Fruit fly (Drosophila melanogaster) whole organism: ENCODE measurements around the gene Dpm3.

ENCODE experiments used
- CG8478 ChIP-seq: fragments of >200 bp; optimal IDR thresholded peaks from 2 replicates; lab custom pipeline; 2018; ENCODE audit warnings: inconsistent platforms
- Dll ChIP-seq: fragments of >200 bp; optimal IDR thresholded peaks from 2 replicates; lab custom pipeline; 2017
- EcR ChIP-seq, 2 experiments: fragments of >200 bp; optimal IDR thresholded peaks; 2 replicates each; lab custom pipeline; 2017; ENCODE audit warnings: missing biosample characterization in 2 of 2, missing genetic modification characterization in 2 of 2, missing genetic modification reagents in 2 of 2
- pan ChIP-seq: fragments of >200 bp; optimal IDR thresholded peaks from 2 replicates; lab custom pipeline; 2017
- psq ChIP-seq: fragments of >200 bp; optimal IDR thresholded peaks from 2 replicates; lab custom pipeline; 2017
- usp ChIP-seq: fragments of >200 bp; optimal IDR thresholded peaks from 2 replicates; lab custom pipeline; 2017; ENCODE audit warnings: missing biosample characterization, missing genetic modification characterization, mixed read lengths

The Dpm3 gene

dm6 chr3R:13403032-13403459, at the start of gene Dpm3:
Gene Dpm3 (minus strand): TSS chr3R:13403051.
- TF ChIP-seq psq (lab: Kevin White, UChicago): no peak
- TF ChIP-seq EcR (GFP tag; optimal IDR thresholded peaks at IDR 0.05; lab: Kevin White, UChicago): no peak

- TF ChIP-seq psq (lab: Kevin White, UChicago) (no peak), pan (lab: Kevin White, UChicago) (no peak), CG8478 (no peak), EcR (GFP tag; optimal IDR thresholded peaks at IDR 0.05; lab: Kevin White, UChicago) (no peak), Dll (no peak), usp (GFP tag; lab: Kevin White, UChicago) (no peak)
These were observed 49.4 kb upstream of the Dpm3 start for dm6 chr3R:13452261-13452660.

- TF ChIP-seq usp (GFP tag; lab: Kevin White, UChicago) (no peak), psq (lab: Kevin White, UChicago) (no peak), EcR (GFP tag; optimal IDR thresholded peaks at IDR 0.05; lab: Kevin White, UChicago) (no peak), Dll (no peak)
These were observed 47.5 kb upstream of the Dpm3 start, which contains the start of gene side-IV for dm6 chr3R:13450338-13450737. Gene side-IV (plus strand): TSS chr3R:13450590.

- TF ChIP-seq pan (lab: Kevin White, UChicago) (no peak), CG8478 (no peak), EcR (GFP tag; optimal IDR thresholded peaks at IDR 0.05; lab: Kevin White, UChicago) (no peak), psq (lab: Kevin White, UChicago) (no peak), usp (GFP tag; lab: Kevin White, UChicago) (no peak), Dll (no peak)
These were observed 45.5 kb upstream of the Dpm3 start for dm6 chr3R:13448354-13448753.

dm6 chr3R:13446489-13446888, 43.6 kb upstream of the Dpm3 start:
- TF ChIP-seq pan (lab: Kevin White, UChicago): no peak
- no peak for TF ChIP-seq Dll
- no peak for TF ChIP-seq EcR (GFP tag; optimal IDR thresholded peaks at IDR 0.05; lab: Kevin White, UChicago)
- no peak for TF ChIP-seq usp (GFP tag; lab: Kevin White, UChicago)
- no peak for TF ChIP-seq psq (lab: Kevin White, UChicago)
- TF ChIP-seq CG8478: no peak

dm6 chr3R:13446048-13446447, 43.2 kb upstream of the Dpm3 start:
- TF ChIP-seq pan (lab: Kevin White, UChicago): no peak
- TF ChIP-seq psq (lab: Kevin White, UChicago): no peak
- no peak for TF ChIP-seq Dll
- TF ChIP-seq EcR (GFP tag; optimal IDR thresholded peaks at IDR 0.05; lab: Kevin White, UChicago): no peak
- no peak for TF ChIP-seq CG8478
- TF ChIP-seq usp (GFP tag; lab: Kevin White, UChicago): no peak

- TF ChIP-seq pan (lab: Kevin White, UChicago) (no peak), CG8478 (no peak), usp (GFP tag; lab: Kevin White, UChicago) (no peak), Dll (no peak), psq (lab: Kevin White, UChicago) (no peak), EcR (GFP tag; optimal IDR thresholded peaks at IDR 0.05; lab: Kevin White, UChicago) (no peak)
These were observed 38.9 kb upstream of the Dpm3 start for dm6 chr3R:13441703-13442102.

- no peak for TF ChIP-seq CG8478
- TF ChIP-seq Dll: no peak
- TF ChIP-seq EcR (GFP tag; optimal IDR thresholded peaks at IDR 0.05; lab: Kevin White, UChicago): no peak
- TF ChIP-seq pan (lab: Kevin White, UChicago): no peak
- no peak for TF ChIP-seq usp (GFP tag; lab: Kevin White, UChicago)
- no peak for TF ChIP-seq psq (lab: Kevin White, UChicago)
These were observed 33.0 kb upstream of the Dpm3 start for dm6 chr3R:13435836-13436235.

- no peak for TF ChIP-seq CG8478
- TF ChIP-seq EcR (GFP tag; optimal IDR thresholded peaks at IDR 0.05; lab: Kevin White, UChicago): no peak
- TF ChIP-seq pan (lab: Kevin White, UChicago): no peak
- no peak for TF ChIP-seq usp (GFP tag; lab: Kevin White, UChicago)
These were observed 31.7 kb upstream of the Dpm3 start, which contains the start of gene yrt for dm6 chr3R:13434325-13435168. Gene yrt (minus strand): TSS chr3R:13434984.

dm6 chr3R:13433623-13434022, 30.8 kb upstream of the Dpm3 start:
- TF ChIP-seq pan (lab: Kevin White, UChicago) (no peak), CG8478 (no peak), psq (lab: Kevin White, UChicago) (no peak), Dll (no peak), EcR (GFP tag; optimal IDR thresholded peaks at IDR 0.05; lab: Kevin White, UChicago) (no peak), usp (GFP tag; lab: Kevin White, UChicago) (no peak)

- TF ChIP-seq CG8478 (no peak), usp (GFP tag; lab: Kevin White, UChicago) (no peak), pan (lab: Kevin White, UChicago) (no peak), EcR (GFP tag; optimal IDR thresholded peaks at IDR 0.05; lab: Kevin White, UChicago) (no peak), psq (lab: Kevin White, UChicago) (no peak), Dll (no peak)
These were observed 25.6 kb upstream of the Dpm3 start for dm6 chr3R:13428341-13429040.

- TF ChIP-seq EcR (GFP tag; optimal IDR thresholded peaks at IDR 0.05; lab: Kevin White, UChicago) (no peak), psq (lab: Kevin White, UChicago) (no peak), CG8478 (no peak), Dll (no peak), usp (GFP tag; lab: Kevin White, UChicago) (no peak), pan (lab: Kevin White, UChicago) (no peak)
These were observed 22.7 kb upstream of the Dpm3 start, which contains the start of gene Act87E for dm6 chr3R:13425470-13426033. Gene Act87E (plus strand): TSS chr3R:13425983.
